Fruit fly (Drosophila melanogaster): ENCODE measurements around the gene CG2794.

The CG2794 gene

dm6 chr2L:585268-585667 lies 21.3 kb downstream of the CG2794 start:
- TF ChIP-seq psq (optimal IDR thresholded peaks at IDR 0.05): no peak
- no peak for TF ChIP-seq Myc (optimal IDR thresholded peaks at IDR 0.05)
- TF ChIP-seq Sin3A (optimal IDR thresholded peaks at IDR 0.05): no peak
- TF ChIP-seq h (optimal IDR thresholded peaks at IDR 0.05): no peak
- TF ChIP-seq ttk (optimal IDR thresholded peaks at IDR 0.05): no peak
- TF ChIP-seq insv (optimal IDR thresholded peaks at IDR 0.05): no peak

- TF ChIP-seq h (optimal IDR thresholded peaks at IDR 0.05) (no peak), psq (optimal IDR thresholded peaks at IDR 0.05) (no peak), ttk (optimal IDR thresholded peaks at IDR 0.05) (no peak), Myc (optimal IDR thresholded peaks at IDR 0.05) (no peak), insv (optimal IDR thresholded peaks at IDR 0.05) (no peak), Sin3A (optimal IDR thresholded peaks at IDR 0.05) (no peak)
These were observed 27.5 kb downstream of the CG2794 start for dm6 chr2L:591511-591910.

dm6 chr2L:594048-594447 lies 30.1 kb downstream of the CG2794 start:
- TF ChIP-seq h (optimal IDR thresholded peaks at IDR 0.05) (no peak), psq (optimal IDR thresholded peaks at IDR 0.05) (no peak), insv (optimal IDR thresholded peaks at IDR 0.05) (no peak), Sin3A (optimal IDR thresholded peaks at IDR 0.05) (no peak), Myc (optimal IDR thresholded peaks at IDR 0.05) (no peak), ttk (optimal IDR thresholded peaks at IDR 0.05) (no peak)

- TF ChIP-seq Sin3A (optimal IDR thresholded peaks at IDR 0.05) (no peak), h (optimal IDR thresholded peaks at IDR 0.05) (no peak), Myc (optimal IDR thresholded peaks at IDR 0.05) (no peak), insv (optimal IDR thresholded peaks at IDR 0.05) (no peak), psq (optimal IDR thresholded peaks at IDR 0.05) (no peak), ttk (optimal IDR thresholded peaks at IDR 0.05) (no peak)
These were observed 30.8 kb downstream of the CG2794 start, which contains the start of gene Gsc for dm6 chr2L:594635-595384. Gsc (minus strand) TSS chr2L:594685.

dm6 chr2L:597771-598170 lies 33.8 kb downstream of the CG2794 start:
- no peak for TF ChIP-seq h (optimal IDR thresholded peaks at IDR 0.05)
- TF ChIP-seq insv (optimal IDR thresholded peaks at IDR 0.05): no peak
- TF ChIP-seq ttk (optimal IDR thresholded peaks at IDR 0.05): no peak

- TF ChIP-seq Myc (optimal IDR thresholded peaks at IDR 0.05) (no peak), insv (optimal IDR thresholded peaks at IDR 0.05) (no peak), h (optimal IDR thresholded peaks at IDR 0.05) (no peak), psq (optimal IDR thresholded peaks at IDR 0.05) (no peak)
These were observed 37.9 kb downstream of the CG2794 start for dm6 chr2L:601848-602247.

dm6 chr2L:602439-602879 lies 38.5 kb downstream of the CG2794 start, which contains the start of gene CG13689:
CG13689 (plus strand) TSS chr2L:602813.
- no peak for TF ChIP-seq Sin3A (optimal IDR thresholded peaks at IDR 0.05)

- TF ChIP-seq insv (optimal IDR thresholded peaks at IDR 0.05): no peak
- TF ChIP-seq ttk (optimal IDR thresholded peaks at IDR 0.05): no peak
- TF ChIP-seq Sin3A (optimal IDR thresholded peaks at IDR 0.05): no peak
- TF ChIP-seq psq (optimal IDR thresholded peaks at IDR 0.05): no peak
- no peak for TF ChIP-seq Myc (optimal IDR thresholded peaks at IDR 0.05)
- no peak for TF ChIP-seq h (optimal IDR thresholded peaks at IDR 0.05)
These were observed 40.1 kb downstream of the CG2794 start for dm6 chr2L:604060-604459.

dm6 chr2L:606165-606564 lies 42.2 kb downstream of the CG2794 start:
- no peak for TF ChIP-seq h (optimal IDR thresholded peaks at IDR 0.05)

- no peak for TF ChIP-seq psq (optimal IDR thresholded peaks at IDR 0.05)
- TF ChIP-seq Myc (optimal IDR thresholded peaks at IDR 0.05): no peak
- no peak for TF ChIP-seq h (optimal IDR thresholded peaks at IDR 0.05)
- TF ChIP-seq ttk (optimal IDR thresholded peaks at IDR 0.05): no peak
- no peak for TF ChIP-seq Sin3A (optimal IDR thresholded peaks at IDR 0.05)
- TF ChIP-seq insv (optimal IDR thresholded peaks at IDR 0.05): no peak
These were observed 43.0 kb downstream of the CG2794 start for dm6 chr2L:606952-607351.

dm6 chr2L:608143-608542 lies 44.2 kb downstream of the CG2794 start:
- no peak for TF ChIP-seq Sin3A (optimal IDR thresholded peaks at IDR 0.05)
- TF ChIP-seq ttk (optimal IDR thresholded peaks at IDR 0.05): no peak
- no peak for TF ChIP-seq insv (optimal IDR thresholded peaks at IDR 0.05)
- TF ChIP-seq Myc (optimal IDR thresholded peaks at IDR 0.05): no peak
- no peak for TF ChIP-seq psq (optimal IDR thresholded peaks at IDR 0.05)
- no peak for TF ChIP-seq h (optimal IDR thresholded peaks at IDR 0.05)

- TF ChIP-seq Myc (optimal IDR thresholded peaks at IDR 0.05): no peak
- no peak for TF ChIP-seq h (optimal IDR thresholded peaks at IDR 0.05)
- TF ChIP-seq Sin3A (optimal IDR thresholded peaks at IDR 0.05): no peak
- no peak for TF ChIP-seq insv (optimal IDR thresholded peaks at IDR 0.05)
- TF ChIP-seq psq (optimal IDR thresholded peaks at IDR 0.05): no peak
- TF ChIP-seq ttk (optimal IDR thresholded peaks at IDR 0.05): no peak
These were observed 45.5 kb downstream of the CG2794 start for dm6 chr2L:609497-609896.

dm6 chr2L:612778-613177 lies 48.8 kb downstream of the CG2794 start:
- no peak for TF ChIP-seq insv (optimal IDR thresholded peaks at IDR 0.05)
- no peak for TF ChIP-seq ttk (optimal IDR thresholded peaks at IDR 0.05)
- TF ChIP-seq Myc (optimal IDR thresholded peaks at IDR 0.05): no peak
- no peak for TF ChIP-seq Sin3A (optimal IDR thresholded peaks at IDR 0.05)
- TF ChIP-seq h (optimal IDR thresholded peaks at IDR 0.05): no peak
- TF ChIP-seq psq (optimal IDR thresholded peaks at IDR 0.05): no peak

Data from Kc167 (cell line).